Worm (Caenorhabditis elegans): ENCODE results near the gene W03C9.5.

Gene W03C9.5

ce11 chrII:11966602-11967001 is 742 bp downstream of the W03C9.5 start, which contains the start of gene rab-7 (continued):
- no peak for TF ChIP-seq fos-1 (tag; optimal IDR thresholded peaks at IDR 0.05)
- 0 out of 2 replicates have a peak, but pooled peaks have one; percentile 46 for TF ChIP-seq zfp-3 (GFP tag; conservative IDR thresholded peaks at IDR 0.05)

- peak; percentile 32; the same call in 1 of the 2 replicates for TF ChIP-seq lin-1 (GFP tag; IDR thresholded peaks at IDR 0.05)
- TF ChIP-seq sdz-12 (GFP tag; optimal IDR thresholded peaks at IDR 0.05), result peak; percentile 28
- 0 out of 2 replicates have a peak, but pooled peaks have one; percentile 13 for TF ChIP-seq dmd-6 (GFP tag; IDR thresholded peaks at IDR 0.05)
- 0 out of 2 replicates have a peak, but pooled peaks have one; percentile 38 for TF ChIP-seq egl-43 (GFP tag; IDR thresholded peaks at IDR 0.05)
- TF ChIP-seq gei-8 (GFP tag; optimal IDR thresholded peaks at IDR 0.05), result no peak
- no peak for TF ChIP-seq fos-1 (tag; optimal IDR thresholded peaks at IDR 0.05)
- 0 out of 2 replicates have a peak, but pooled peaks have one; percentile 51 for TF ChIP-seq F26F4.8 (GFP tag; conservative IDR thresholded peaks at IDR 0.05)
- peak in 1 of 2 experiments; percentile 72 for TF ChIP-seq unc-62 (GFP tag; optimal IDR thresholded peaks at IDR 0.05 in 1 of 2)
- no peak for TF ChIP-seq unc-62 (tag; optimal IDR thresholded peaks at IDR 0.05)
- TF ChIP-seq nhr-10 (tag; optimal IDR thresholded peaks at IDR 0.05), result no peak
- peak; percentile 81 for TF ChIP-seq aha-1 (tag)
- TF ChIP-seq hlh-11 (tag; optimal IDR thresholded peaks at IDR 0.05), result peak; percentile 2
- TF ChIP-seq lin-38 (GFP tag; IDR thresholded peaks at IDR 0.05), result peak; percentile 14; the same call in 1 of the 2 replicates
- no peak for TF ChIP-seq T26A8.4 (GFP tag; IDR thresholded peaks at IDR 0.05)
- no peak for TF ChIP-seq dve-1 (tag; optimal IDR thresholded peaks at IDR 0.05; ENCODE audit: insufficient read depth)
- TF ChIP-seq arid-1 (GFP tag; conservative IDR thresholded peaks at IDR 0.05), result peak; percentile 70; the same call in 1 of the 2 replicates
- TF ChIP-seq ama-1 (optimal IDR thresholded peaks at IDR 0.05), result peak; percentile 87
Measured at ce11 chrII:11964847-11965246, 2.5 kb downstream of the W03C9.5 start.

- TF ChIP-seq vab-7 (GFP tag; IDR thresholded peaks at IDR 0.05), result no peak
- no peak for TF ChIP-seq duxl-1 (tag; optimal IDR thresholded peaks at IDR 0.05; ENCODE audit: poor library complexity)
- TF ChIP-seq nhr-11 (tag; optimal IDR thresholded peaks at IDR 0.05), result no peak
- no peak for TF ChIP-seq lin-1 (GFP tag; IDR thresholded peaks at IDR 0.05)
Measured at ce11 chrII:11963132-11963630, 4.2 kb downstream of the W03C9.5 start.

ce11 chrII:11962083-11962482 is 5.3 kb downstream of the W03C9.5 start, which contains the start of the genes W03C9.1 and W03C9.2:
Gene W03C9.1 (minus strand): TSS chrII:11962128.
Gene W03C9.2 (plus strand): TSS chrII:11962368.
- no peak for TF ChIP-seq rbr-2 (tag; optimal IDR thresholded peaks at IDR 0.05)
- no peak for TF ChIP-seq mdl-1 (tag; optimal IDR thresholded peaks at IDR 0.05)
- peak; percentile 59; the same call in 1 of the 2 replicates for TF ChIP-seq Y48G9A.11 (GFP tag; IDR thresholded peaks at IDR 0.05)
- TF ChIP-seq snpc-4 (tag; optimal IDR thresholded peaks at IDR 0.05), result no peak
- TF ChIP-seq zag-1 (tag; optimal IDR thresholded peaks at IDR 0.05), result no peak
- no peak for TF ChIP-seq unc-39 (tag; optimal IDR thresholded peaks at IDR 0.05)
- no peak for TF ChIP-seq arid-1 (GFP tag; conservative IDR thresholded peaks at IDR 0.05)
- TF ChIP-seq T20F7.1 (GFP tag; optimal IDR thresholded peaks at IDR 0.05), result peak; percentile 51
- no peak for TF ChIP-seq dmd-9 (GFP tag; IDR thresholded peaks at IDR 0.05)
- TF ChIP-seq dve-1 (tag; optimal IDR thresholded peaks at IDR 0.05; ENCODE audit: insufficient read depth), result no peak
- no peak for TF ChIP-seq ceh-44 (GFP tag; IDR thresholded peaks at IDR 0.05)
- no peak for TF ChIP-seq dmd-8 (GFP tag; IDR thresholded peaks at IDR 0.05)
- TF ChIP-seq ZK337.2 (GFP tag; IDR thresholded peaks at IDR 0.05), result no peak
- TF ChIP-seq php-3 (GFP tag; IDR thresholded peaks at IDR 0.05), result no peak
- no peak for TF ChIP-seq spr-3 (GFP tag; optimal IDR thresholded peaks at IDR 0.05)
- TF ChIP-seq lin-29 (GFP tag; IDR thresholded peaks at IDR 0.05), result no peak

All from whole organism, L4 larva.